Worm (Caenorhabditis elegans): ENCODE measurements around the gene ints-7.

The ints-7 gene

DNA sequence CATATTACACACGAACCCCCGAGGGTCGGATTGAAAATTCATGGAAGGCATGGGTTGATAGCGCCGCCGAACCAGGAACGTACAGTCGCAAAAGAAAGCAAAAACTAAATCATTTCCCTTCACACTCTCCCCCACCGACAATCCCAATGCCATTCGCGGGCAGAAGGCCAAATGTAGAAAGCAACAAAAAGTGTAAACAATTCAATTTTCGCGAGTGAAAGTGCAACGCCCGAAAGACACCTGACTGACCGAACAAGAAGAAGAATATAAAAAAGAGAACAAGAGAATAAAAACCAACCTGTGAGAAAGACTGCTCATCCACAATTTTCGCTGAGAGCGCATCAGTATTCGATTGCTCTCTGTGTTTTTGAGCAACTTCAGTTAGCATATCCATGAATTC, 35.1 kb downstream of the ints-7 start:
- TF ChIP-seq nhr-20 (tag; optimal IDR thresholded peaks at IDR 0.05): peak; percentile 27
- peak; percentile 18 for TF ChIP-seq nhr-71 (tag; optimal IDR thresholded peaks at IDR 0.05)
- TF ChIP-seq mdl-1 (tag; optimal IDR thresholded peaks at IDR 0.05): peak in 1 of 2 experiments; percentile 26
- peak in 1 of 2 experiments; percentile 14 for TF ChIP-seq lin-35 (GFP tag; optimal IDR thresholded peaks at IDR 0.05)
- peak in 1 of 3 experiments; percentile 12 for TF ChIP-seq dpl-1 (GFP tag; optimal IDR thresholded peaks at IDR 0.05)
- TF ChIP-seq isw-1 (GFP tag; IDR thresholded peaks at IDR 0.05): no peak
- peak in 1 of 6 experiments; percentile 55 for TF ChIP-seq elt-3 (tag; optimal IDR thresholded peaks at IDR 0.05)
- TF ChIP-seq nhr-85 (tag): peak; percentile 75
- TF ChIP-seq egl-27 (tag; optimal IDR thresholded peaks at IDR 0.05): no peak
- peak; percentile 100 for TF ChIP-seq blmp-1 (tag; optimal IDR thresholded peaks at IDR 0.05)
- no peak for TF ChIP-seq egl-13 (tag; optimal IDR thresholded peaks at IDR 0.05)
- TF ChIP-seq snu-23 (GFP tag; optimal IDR thresholded peaks at IDR 0.05): peak; percentile 1
- peak; percentile 85 for TF ChIP-seq lin-14 (GFP tag; optimal IDR thresholded peaks at IDR 0.05)
- peak; percentile 5 to 24 for TF ChIP-seq lsy-2 (tag; optimal IDR thresholded peaks at IDR 0.05)
- peak; percentile 22 for TF ChIP-seq C16A3.4 (tag; optimal IDR thresholded peaks at IDR 0.05)
- no peak for TF ChIP-seq efl-1 (optimal IDR thresholded peaks at IDR 0.05)
- TF ChIP-seq efl-1 (GFP tag; optimal IDR thresholded peaks at IDR 0.05 in 1 of 2): no peak

DNA sequence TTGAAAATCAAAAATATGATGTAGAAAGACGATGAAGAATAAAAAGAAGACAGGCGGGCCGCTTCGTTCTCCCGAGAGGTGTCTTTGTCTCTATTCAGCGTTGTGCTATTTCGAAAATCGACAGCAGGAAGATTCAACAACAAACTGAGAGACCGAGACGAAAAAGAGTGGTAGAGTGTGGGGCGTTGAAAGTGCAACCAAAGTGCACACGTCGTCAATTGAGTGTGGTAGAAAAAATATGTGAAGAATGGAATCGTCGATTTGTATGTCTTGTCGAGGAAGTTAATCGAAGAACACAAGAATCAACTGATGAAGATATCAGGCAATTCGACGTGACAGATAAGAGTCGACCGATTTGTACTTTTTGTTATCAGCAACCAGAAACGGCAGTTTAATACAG, 36.5 kb downstream of the ints-7 start:
- no peak for TF ChIP-seq ceh-8 (GFP tag; optimal IDR thresholded peaks at IDR 0.05)
- TF ChIP-seq nhr-84 (tag; optimal IDR thresholded peaks at IDR 0.05): no peak
- TF ChIP-seq ces-1 (GFP tag; optimal IDR thresholded peaks at IDR 0.05): no peak
- no peak for TF ChIP-seq C04F5.9 (tag; optimal IDR thresholded peaks at IDR 0.05)
- TF ChIP-seq elt-3 (tag; optimal IDR thresholded peaks at IDR 0.05): peak in 5 of 6 experiments; percentile 16 to 63 (median 55)
- TF ChIP-seq Y116A8C.19 (tag; optimal IDR thresholded peaks at IDR 0.05; ENCODE audit: borderline replicate concordance): no peak
- TF ChIP-seq unc-30 (tag; optimal IDR thresholded peaks at IDR 0.05): no peak
- TF ChIP-seq efl-1 (optimal IDR thresholded peaks at IDR 0.05): peak; percentile 20 to 47
- TF ChIP-seq efl-1 (GFP tag; optimal IDR thresholded peaks at IDR 0.05 in 1 of 2): peak in 1 of 2 experiments; percentile 88
- TF ChIP-seq zip-4 (GFP tag; optimal IDR thresholded peaks at IDR 0.05): no peak
- TF ChIP-seq sox-4 (tag; optimal IDR thresholded peaks at IDR 0.05): no peak
- TF ChIP-seq nhr-47 (tag; optimal IDR thresholded peaks at IDR 0.05): no peak
- peak; percentile 18 to 39 for TF ChIP-seq lsy-2 (tag; optimal IDR thresholded peaks at IDR 0.05)
- TF ChIP-seq jun-1 (tag; optimal IDR thresholded peaks at IDR 0.05): peak; percentile 19
- TF ChIP-seq blmp-1 (tag; optimal IDR thresholded peaks at IDR 0.05): peak; percentile 66
- TF ChIP-seq mep-1 (tag; optimal IDR thresholded peaks at IDR 0.05): peak; percentile 68
- TF ChIP-seq nhr-90 (tag; optimal IDR thresholded peaks at IDR 0.05; ENCODE audit: poor library complexity): peak; percentile 24
- TF ChIP-seq swsn-7 (tag; optimal IDR thresholded peaks at IDR 0.05): no peak
- TF ChIP-seq C16A3.4 (tag; optimal IDR thresholded peaks at IDR 0.05): no peak
- TF ChIP-seq nhr-20 (tag; optimal IDR thresholded peaks at IDR 0.05): peak; percentile 63
- peak; percentile 52 for TF ChIP-seq aly-2 (tag; optimal IDR thresholded peaks at IDR 0.05)
- no peak for TF ChIP-seq lin-39 (tag; optimal IDR thresholded peaks at IDR 0.05)
- peak; percentile 7 for TF ChIP-seq rnt-1 (tag; optimal IDR thresholded peaks at IDR 0.05)
- peak in 1 of 2 experiments; percentile 47 for TF ChIP-seq mdl-1 (tag; optimal IDR thresholded peaks at IDR 0.05)
- no peak for TF ChIP-seq ceh-88 (GFP tag; IDR thresholded peaks at IDR 0.05)
- no peak for TF ChIP-seq sptf-1 (tag; optimal IDR thresholded peaks at IDR 0.05)
- TF ChIP-seq lin-15B (tag; optimal IDR thresholded peaks at IDR 0.05): no peak
- TF ChIP-seq xbp-1 (tag; optimal IDR thresholded peaks at IDR 0.05): peak; percentile 11
- TF ChIP-seq skn-1 (tag; optimal IDR thresholded peaks at IDR 0.05): no peak
- no peak for TF ChIP-seq mef-2 (tag; optimal IDR thresholded peaks at IDR 0.05)
- TF ChIP-seq lir-3 (tag; optimal IDR thresholded peaks at IDR 0.05; ENCODE audit: poor library complexity): no peak
- TF ChIP-seq F16B12.6 (tag; optimal IDR thresholded peaks at IDR 0.05): no peak
- TF ChIP-seq fos-1 (tag; optimal IDR thresholded peaks at IDR 0.05): no peak
- no peak for TF ChIP-seq mab-9 (GFP tag; IDR thresholded peaks at IDR 0.05)
- no peak for TF ChIP-seq aha-1 (tag; optimal IDR thresholded peaks at IDR 0.05)
- peak; percentile 50 for TF ChIP-seq unc-130 (tag; optimal IDR thresholded peaks at IDR 0.05)
- TF ChIP-seq nhr-11 (tag; optimal IDR thresholded peaks at IDR 0.05): no peak
- peak; percentile 56 for TF ChIP-seq snu-23 (GFP tag; optimal IDR thresholded peaks at IDR 0.05)
- no peak for TF ChIP-seq hlh-4 (tag; optimal IDR thresholded peaks at IDR 0.05)
- peak; percentile 83 for TF ChIP-seq lin-14 (GFP tag; optimal IDR thresholded peaks at IDR 0.05)
- TF ChIP-seq nhr-71 (tag; optimal IDR thresholded peaks at IDR 0.05): peak; percentile 64
- TF ChIP-seq snpc-4 (tag; optimal IDR thresholded peaks at IDR 0.05): peak; percentile 16
- no peak for TF ChIP-seq fkh-10 (GFP tag; optimal IDR thresholded peaks at IDR 0.05)
- no peak for TF ChIP-seq dpl-1 (GFP tag; optimal IDR thresholded peaks at IDR 0.05)
- TF ChIP-seq nhr-85 (tag): peak; percentile 87
- peak; percentile 77 for TF ChIP-seq elt-2 (tag; optimal IDR thresholded peaks at IDR 0.05)
